Worm (Caenorhabditis elegans) whole organism, midembryonic: ENCODE data around the gene C05D9.7.

Experiments
- T22C8.4 ChIP-seq: fragments of 200-800 bp; sonication (Bioruptor generic); IDR thresholded peaks from 2 replicates; pipeline ENCODE4 v1.3.6; 2022; ENCODE audit warnings: missing genetic modification characterization, missing compliant biosample characterization
- cog-1 ChIP-seq: sonication (generic microtip); optimal IDR thresholded peaks from 2 replicates; lab custom pipeline; 2016; ENCODE audit warnings: missing genetic modification characterization, missing compliant biosample characterization
- flt-1 ChIP-seq: fragments of 200-800 bp; sonication (Bioruptor generic); IDR thresholded peaks from 2 replicates; pipeline ENCODE4 v1.3.6; 2022; ENCODE audit warnings: missing genetic modification characterization, missing compliant biosample characterization
- klf-2 ChIP-seq: fragments of 200-800 bp; sonication (Bioruptor generic); conservative IDR thresholded peaks from 2 replicates; pipeline ENCODE4 v1.3.6; 2022; ENCODE audit warnings: missing genetic modification reagents, missing genetic modification characterization, missing compliant biosample characterization
- med-1 ChIP-seq: sonication (generic microtip); optimal IDR thresholded peaks from 2 replicates; lab custom pipeline; 2017; ENCODE audit warnings: missing genetic modification characterization, mild to moderate bottlenecking, missing compliant biosample characterization, antibody characterized with exemption, missing genetic modification reagents; ENCODE audit not compliant: insufficient read depth
- ref-1 ChIP-seq: fragments of 200-800 bp; sonication (Bioruptor generic); conservative IDR thresholded peaks from 2 replicates; pipeline ENCODE4 v1.3.6; 2022; ENCODE audit warnings: missing genetic modification reagents, missing genetic modification characterization, missing compliant biosample characterization
- tab-1 ChIP-seq: fragments of 200-800 bp; sonication (Bioruptor generic); IDR thresholded peaks from 2 replicates; pipeline ENCODE4 v1.3.6; 2022; ENCODE audit warnings: missing genetic modification characterization, missing compliant biosample characterization
- ztf-23 ChIP-seq: fragments of 200-800 bp; sonication (Bioruptor generic); IDR thresholded peaks from 2 replicates; pipeline ENCODE4 v1.3.6; 2022; ENCODE audit warnings: missing genetic modification reagents, missing genetic modification characterization, missing compliant biosample characterization
- ztf-29 ChIP-seq: fragments of 200-800 bp; sonication (Bioruptor generic); IDR thresholded peaks from 2 replicates; pipeline ENCODE4 v1.3.6; 2022; ENCODE audit warnings: missing genetic modification reagents, missing genetic modification characterization, missing compliant biosample characterization

C05D9.7 gene

ce11 chrX:1107758-1108157, 11.4 kb downstream of the C05D9.7 start, which contains the start of gene C05D9.4:
TSS of gene C05D9.4 (plus strand) at chrX:1108058.
- TF ChIP-seq T22C8.4 (no peak), med-1 (GFP tag; lab: Kevin White, UChicago) (no peak), cog-1 (tag; lab: Kevin White, UChicago) (no peak), klf-2 (GFP tag; lab: Robert Waterston, UW) (no peak), ztf-23 (no peak), ref-1 (GFP tag; lab: Robert Waterston, UW) (no peak), ztf-29 (GFP tag; lab: Robert Waterston, UW) (no peak), tab-1 (GFP tag; lab: Robert Waterston, UW) (no peak)

- TF ChIP-seq T22C8.4: peak; percentile 76
- no peak for TF ChIP-seq klf-2 (GFP tag; lab: Robert Waterston, UW)
- no peak for TF ChIP-seq ref-1 (GFP tag; lab: Robert Waterston, UW)
- TF ChIP-seq flt-1 (GFP tag; lab: Robert Waterston, UW): peak; percentile 67; the same call in 1 of the 2 replicates
- TF ChIP-seq cog-1 (tag; lab: Kevin White, UChicago): peak; percentile 54
- 0 out of 2 replicates have a peak, but pooled peaks have one; percentile 38 for TF ChIP-seq ztf-23
Measured at ce11 chrX:1103702-1104262, 15.4 kb downstream of the C05D9.7 start, which contains the start of gene ife-4. TSS of gene ife-4 (plus strand) at chrX:1104212.

DNA sequence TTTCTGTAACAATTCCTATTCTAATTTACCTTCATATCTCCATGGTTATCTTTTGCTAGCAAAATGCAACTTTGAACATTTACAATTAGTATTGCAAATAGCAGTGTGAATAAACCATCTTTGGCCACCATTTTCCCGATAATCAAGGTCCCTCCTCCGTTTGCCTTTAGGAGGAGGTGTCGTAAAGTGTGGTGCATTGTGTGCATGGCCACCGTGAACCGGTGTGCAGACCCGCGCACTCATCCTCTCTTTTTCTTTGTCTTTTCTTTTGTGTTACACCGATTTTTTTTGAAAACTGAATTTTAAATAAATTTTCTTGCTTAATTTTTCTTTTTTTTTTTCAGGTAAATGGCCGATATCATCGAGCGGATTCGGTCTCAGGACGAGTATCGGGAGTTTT, 22.4 kb downstream of the C05D9.7 start, which contains the start of the genes pigx-1 and rme-6:
Gene pigx-1, minus strand, starts transcription at position 206 of the 400 bp plus-strand sequence.
Gene rme-6, plus strand, starts transcription at position 345 of the 400 bp plus-strand sequence.
- TF ChIP-seq tab-1 (GFP tag; lab: Robert Waterston, UW) (no peak), ztf-23 (no peak), cog-1 (tag; lab: Kevin White, UChicago) (no peak), T22C8.4 (no peak), flt-1 (GFP tag; lab: Robert Waterston, UW) (no peak), ref-1 (GFP tag; lab: Robert Waterston, UW) (no peak), med-1 (GFP tag; lab: Kevin White, UChicago) (no peak)

DNA sequence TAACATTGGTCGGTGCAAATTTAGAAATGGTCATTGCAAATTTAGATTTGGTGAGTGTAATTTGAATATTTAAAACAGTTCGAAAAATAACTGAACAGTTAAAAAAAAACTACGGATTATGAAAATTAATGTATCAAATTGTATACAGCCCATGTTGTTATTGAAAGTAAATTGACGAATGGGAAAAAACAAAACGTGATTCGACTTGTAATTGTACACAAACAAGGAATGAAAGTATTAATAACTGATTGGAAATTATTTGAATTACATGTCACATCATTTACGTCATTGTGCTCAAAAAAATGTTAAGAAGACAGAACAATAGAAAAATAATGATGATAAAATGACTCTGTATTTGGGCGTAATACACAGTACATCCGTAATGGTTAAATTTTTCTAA, 24.9 kb downstream of the C05D9.7 start:
- TF ChIP-seq med-1 (GFP tag; lab: Kevin White, UChicago): no peak
- TF ChIP-seq ztf-29 (GFP tag; lab: Robert Waterston, UW): no peak
- no peak for TF ChIP-seq ref-1 (GFP tag; lab: Robert Waterston, UW)
- no peak for TF ChIP-seq ztf-23
- no peak for TF ChIP-seq flt-1 (GFP tag; lab: Robert Waterston, UW)
- no peak for TF ChIP-seq T22C8.4
- TF ChIP-seq cog-1 (tag; lab: Kevin White, UChicago): no peak
- no peak for TF ChIP-seq klf-2 (GFP tag; lab: Robert Waterston, UW)
- TF ChIP-seq tab-1 (GFP tag; lab: Robert Waterston, UW): no peak

DNA sequence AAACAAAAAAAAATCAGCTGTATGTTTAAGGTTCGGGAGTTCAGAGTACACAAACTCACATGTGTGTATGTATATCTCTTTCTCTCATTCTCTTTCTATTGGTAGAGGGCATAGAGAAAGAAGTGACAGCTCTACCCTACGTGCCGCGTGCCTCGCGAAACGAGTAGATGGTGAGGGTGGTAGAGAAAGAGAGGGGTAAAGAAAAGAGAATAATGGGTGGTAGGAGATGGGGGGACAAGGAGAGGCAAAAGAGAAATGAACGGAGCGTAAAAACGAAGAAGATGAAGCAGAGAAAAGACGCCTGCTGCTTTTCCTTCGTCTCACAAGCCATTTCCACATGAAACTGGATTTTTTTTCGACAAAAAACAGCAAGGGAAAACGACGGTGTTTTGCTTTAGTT, 26.1 kb downstream of the C05D9.7 start:
- TF ChIP-seq flt-1 (GFP tag; lab: Robert Waterston, UW): peak; percentile 74
- no peak for TF ChIP-seq klf-2 (GFP tag; lab: Robert Waterston, UW)
- TF ChIP-seq ztf-29 (GFP tag; lab: Robert Waterston, UW): 0 out of 2 replicates have a peak, but pooled peaks have one; percentile 16
- TF ChIP-seq cog-1 (tag; lab: Kevin White, UChicago): peak; percentile 70
- 0 out of 2 replicates have a peak, but pooled peaks have one; percentile 34 for TF ChIP-seq ref-1 (GFP tag; lab: Robert Waterston, UW)
- no peak for TF ChIP-seq T22C8.4
- TF ChIP-seq ztf-23: 0 out of 2 replicates have a peak, but pooled peaks have one; percentile 47
- peak; percentile 27; the same call in 1 of the 2 replicates for TF ChIP-seq tab-1 (GFP tag; lab: Robert Waterston, UW)
- TF ChIP-seq med-1 (GFP tag; lab: Kevin White, UChicago): no peak

- no peak for TF ChIP-seq cog-1 (tag; lab: Kevin White, UChicago)
Measured at ce11 chrX:1089676-1090075, 29.5 kb downstream of the C05D9.7 start.

ce11 chrX:1089133-1089532, 30.1 kb downstream of the C05D9.7 start:
- TF ChIP-seq T22C8.4 (no peak), cog-1 (tag; lab: Kevin White, UChicago) (no peak), med-1 (GFP tag; lab: Kevin White, UChicago) (no peak), tab-1 (GFP tag; lab: Robert Waterston, UW) (0 out of 2 replicates have a peak, but pooled peaks have one; percentile 57), klf-2 (GFP tag; lab: Robert Waterston, UW) (no peak), flt-1 (GFP tag; lab: Robert Waterston, UW) (0 out of 2 replicates have a peak, but pooled peaks have one; percentile 8), ref-1 (GFP tag; lab: Robert Waterston, UW) (no peak), ztf-23 (no peak), ztf-29 (GFP tag; lab: Robert Waterston, UW) (no peak)

- no peak for TF ChIP-seq ztf-29 (GFP tag; lab: Robert Waterston, UW)
- TF ChIP-seq ztf-23: no peak
- TF ChIP-seq klf-2 (GFP tag; lab: Robert Waterston, UW): no peak
- no peak for TF ChIP-seq flt-1 (GFP tag; lab: Robert Waterston, UW)
- no peak for TF ChIP-seq ref-1 (GFP tag; lab: Robert Waterston, UW)
- no peak for TF ChIP-seq med-1 (GFP tag; lab: Kevin White, UChicago)
- no peak for TF ChIP-seq tab-1 (GFP tag; lab: Robert Waterston, UW)
- TF ChIP-seq cog-1 (tag; lab: Kevin White, UChicago): no peak
- no peak for TF ChIP-seq T22C8.4
Measured at ce11 chrX:1088048-1088447, 31.2 kb downstream of the C05D9.7 start, which contains the start of gene rei-2. TSS of gene rei-2 (minus strand) at chrX:1088148.

- no peak for TF ChIP-seq klf-2 (GFP tag; lab: Robert Waterston, UW)
- no peak for TF ChIP-seq ztf-23
- TF ChIP-seq ref-1 (GFP tag; lab: Robert Waterston, UW): no peak
Measured at ce11 chrX:1086406-1086897, 32.8 kb downstream of the C05D9.7 start.
